Worm (Caenorhabditis elegans) whole organism, L3 larva: ENCODE data around the gene F56F11.1.

Source experiments
- aly-2 ChIP-seq: fragments of 150-350 bp; optimal IDR thresholded peaks from 2 replicates; lab custom pipeline; 2014; ENCODE audit warnings: missing biosample characterization, missing genetic modification characterization
- ama-1 ChIP-seq: fragments of 150-350 bp; optimal IDR thresholded peaks from 2 replicates; lab custom pipeline; 2018
- ceh-82 ChIP-seq: fragments of 150-350 bp; optimal IDR thresholded peaks from 2 replicates; lab custom pipeline; 2014; ENCODE audit warnings: missing biosample characterization, missing genetic modification characterization
- fkh-2 ChIP-seq: fragments of 150-350 bp; optimal IDR thresholded peaks from 2 replicates; lab custom pipeline; 2014; ENCODE audit warnings: missing biosample characterization, missing genetic modification reagents, missing genetic modification characterization
- fos-1 ChIP-seq: fragments of 150-350 bp; optimal IDR thresholded peaks from 2 replicates; lab custom pipeline; 2014; ENCODE audit warnings: missing biosample characterization, missing genetic modification characterization
- lin-39 ChIP-seq: fragments of 150-350 bp; optimal IDR thresholded peaks from 2 replicates; lab custom pipeline; 2018; ENCODE audit warnings: missing biosample characterization, missing genetic modification reagents, missing genetic modification characterization
- nhr-25 ChIP-seq: sonication (generic microtip); optimal IDR thresholded peaks from 2 replicates; lab custom pipeline; 2017; ENCODE audit warnings: missing biosample characterization, missing genetic modification characterization
- nhr-77 ChIP-seq: fragments of 150-350 bp; optimal IDR thresholded peaks from 2 replicates; lab custom pipeline; 2014; ENCODE audit warnings: missing biosample characterization, missing genetic modification characterization
- pha-4 ChIP-seq: fragments of 150-350 bp; optimal IDR thresholded peaks from 2 replicates; lab custom pipeline; 2014; ENCODE audit warnings: missing biosample characterization, missing genetic modification reagents, missing genetic modification characterization
- snpc-4 ChIP-seq: fragments of 150-350 bp; optimal IDR thresholded peaks from 2 replicates; lab custom pipeline; 2014; ENCODE audit warnings: missing biosample characterization, missing genetic modification characterization
- unc-39 ChIP-seq: sonication (generic microtip); optimal IDR thresholded peaks from 4 replicates; lab custom pipeline; 2017; ENCODE audit warnings: missing biosample characterization, missing genetic modification characterization
- unc-62 ChIP-seq: fragments of 150-350 bp; sonication (generic microtip); optimal IDR thresholded peaks from 4 replicates; lab custom pipeline; 2014; ENCODE audit warnings: missing biosample characterization, missing genetic modification reagents, missing genetic modification characterization

DNA sequence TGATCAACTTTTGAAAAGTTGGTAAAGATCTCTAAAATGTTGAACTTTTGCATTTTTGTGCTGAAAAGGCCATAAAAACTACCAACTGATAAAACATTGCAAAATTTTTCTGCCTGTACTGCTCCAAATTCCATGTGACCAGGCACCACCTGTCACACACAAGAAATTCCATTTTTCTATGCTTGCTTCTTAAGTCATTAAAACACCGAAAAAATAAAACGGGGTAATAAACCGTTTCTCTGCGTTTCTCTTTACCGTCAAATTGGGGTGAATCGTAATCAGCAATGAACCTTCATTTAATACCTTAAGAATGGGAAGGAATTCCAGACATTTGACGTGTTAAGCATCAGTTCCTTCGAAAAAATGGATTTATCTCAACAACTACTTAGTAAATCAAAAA is 21.3 kb upstream of the F56F11.1 start:
- TF ChIP-seq snpc-4 (tag; lab: Kevin White, UChicago) (no peak), ceh-82 (no peak), unc-39 (tag; lab: Kevin White, UChicago) (no peak), unc-62 (GFP tag; lab: Kevin White, UChicago) (no peak), fkh-2 (tag; lab: Kevin White, UChicago) (no peak), ama-1 (lab: Kevin White, UChicago) (no peak), pha-4 (tag; lab: Kevin White, UChicago) (peak; percentile 37), nhr-77 (tag; lab: Kevin White, UChicago) (no peak), nhr-25 (tag; lab: Kevin White, UChicago) (no peak), fos-1 (tag; lab: Kevin White, UChicago) (no peak), lin-39 (tag; lab: Kevin White, UChicago) (no peak), aly-2 (no peak)
